Fruit fly (Drosophila melanogaster) whole organism, embryonic: ENCODE results near the gene CG4896.
A peak's percentile ranks its signal among the peaks of the same experiment; 100 is the strongest.

Experiments
- Abd-B ChIP-seq: fragments of 200-800 bp; sonication (Bioruptor generic); optimal IDR thresholded peaks from 2 replicates; lab custom pipeline; 2018; ENCODE audit warnings: missing biosample characterization, mild to moderate bottlenecking, missing genetic modification characterization, moderate library complexity
- Antp ChIP-seq: fragments of 200-800 bp; sonication (Bioruptor generic); optimal IDR thresholded peaks from 3 replicates; lab custom pipeline; 2016; ENCODE audit warnings: missing biosample characterization, missing genetic modification characterization
- CG10274 ChIP-seq: fragments of 200-800 bp; sonication (Bioruptor generic); optimal IDR thresholded peaks from 3 replicates; lab custom pipeline; 2017; ENCODE audit warnings: missing biosample characterization, mild to moderate bottlenecking, missing genetic modification characterization
- CG11085 ChIP-seq: fragments of 200-800 bp; sonication (Bioruptor generic); IDR thresholded peaks from 2 replicates; pipeline ENCODE4 v1.3.6; 2022; ENCODE audit warnings: missing biosample characterization, missing genetic modification characterization
- CG11093 ChIP-seq: fragments of 200-800 bp; sonication (Bioruptor generic); IDR thresholded peaks from 3 replicates; pipeline ENCODE4 v1.3.6; 2022; ENCODE audit warnings: missing biosample characterization, missing genetic modification characterization
- CG11723 ChIP-seq: fragments of 200-800 bp; sonication (Bioruptor generic); optimal IDR thresholded peaks from 2 replicates; lab custom pipeline; 2017; ENCODE audit warnings: missing biosample characterization, mild to moderate bottlenecking, missing genetic modification characterization
- CG12104 ChIP-seq: fragments of 200-800 bp; sonication (Bioruptor generic); optimal IDR thresholded peaks from 3 replicates; lab custom pipeline; 2016; ENCODE audit warnings: missing biosample characterization, missing genetic modification characterization
- CG14014 ChIP-seq: fragments of 200-800 bp; sonication (Bioruptor generic); IDR thresholded peaks from 2 replicates; pipeline ENCODE4 v1.3.6; 2022; ENCODE audit warnings: missing biosample characterization, missing genetic modification characterization
- CG14667 ChIP-seq: fragments of 200-800 bp; sonication (Bioruptor generic); IDR thresholded peaks from 2 replicates; pipeline ENCODE4 v1.3.6; 2022; ENCODE audit warnings: missing biosample characterization, missing genetic modification characterization
- CG1603 ChIP-seq: fragments of 200-800 bp; sonication (Bioruptor generic); optimal IDR thresholded peaks from 2 replicates; lab custom pipeline; 2019; ENCODE audit warnings: missing biosample characterization, mild to moderate bottlenecking, missing genetic modification characterization, moderate library complexity
- CG17328 ChIP-seq: fragments of 200-800 bp; sonication (Bioruptor generic); IDR thresholded peaks from 2 replicates; pipeline ENCODE4 v1.3.6; 2022; ENCODE audit warnings: missing biosample characterization, missing genetic modification characterization
- CG30403 ChIP-seq: fragments of 200-800 bp; sonication (Bioruptor generic); optimal IDR thresholded peaks from 3 replicates; lab custom pipeline; 2016; ENCODE audit warnings: missing biosample characterization, missing genetic modification characterization
- CG30431 ChIP-seq: fragments of 200-800 bp; sonication (Bioruptor generic); optimal IDR thresholded peaks from 2 replicates; lab custom pipeline; 2017; ENCODE audit warnings: missing biosample characterization, missing genetic modification characterization
- CG34422 ChIP-seq: fragments of 200-800 bp; sonication (Bioruptor generic); IDR thresholded peaks from 3 replicates; pipeline ENCODE4 v1.3.6; 2022; ENCODE audit warnings: missing biosample characterization, missing genetic modification characterization
- CG3847 ChIP-seq: fragments of 200-800 bp; sonication (Bioruptor generic); IDR thresholded peaks from 2 replicates; pipeline ENCODE4 v1.3.6; 2022; ENCODE audit warnings: missing biosample characterization, missing genetic modification characterization
- CG4404 ChIP-seq: fragments of 200-800 bp; sonication (Bioruptor generic); IDR thresholded peaks from 2 replicates; pipeline ENCODE4 v1.3.6; 2022; ENCODE audit warnings: missing biosample characterization, missing genetic modification characterization
- CG6254 ChIP-seq: fragments of 200-800 bp; sonication (Bioruptor generic); optimal IDR thresholded peaks from 3 replicates; lab custom pipeline; 2017; ENCODE audit warnings: mild to moderate bottlenecking, missing biosample characterization, missing genetic modification reagents, missing genetic modification characterization
- CG6813 ChIP-seq: fragments of 200-800 bp; sonication (Bioruptor generic); optimal IDR thresholded peaks from 2 replicates; lab custom pipeline; 2017; ENCODE audit warnings: missing biosample characterization, missing genetic modification characterization, mild to moderate bottlenecking, moderate library complexity, missing genetic modification reagents
- CG7556 ChIP-seq: fragments of 200-800 bp; sonication (Bioruptor generic); optimal IDR thresholded peaks from 2 replicates; lab custom pipeline; 2017; ENCODE audit warnings: missing biosample characterization, mild to moderate bottlenecking, missing genetic modification characterization
- CG9215 ChIP-seq: fragments of 200-800 bp; sonication (Bioruptor generic); IDR thresholded peaks from 2 replicates; pipeline ENCODE4 v1.3.6; 2022; ENCODE audit warnings: missing biosample characterization, missing genetic modification characterization
- CHES-1-like ChIP-seq: fragments of 200-800 bp; sonication (Bioruptor generic); optimal IDR thresholded peaks from 2 replicates; lab custom pipeline; 2016; ENCODE audit warnings: missing biosample characterization, missing genetic modification characterization
- Dll ChIP-seq: fragments of 200-800 bp; sonication (Bioruptor generic); IDR thresholded peaks from 4 replicates; pipeline ENCODE4 v1.3.6; 2022; ENCODE audit warnings: missing biosample characterization, missing genetic modification characterization; ENCODE audit not compliant: partially characterized antibody
- Fer2 ChIP-seq: fragments of 200-800 bp; sonication (Bioruptor generic); optimal IDR thresholded peaks from 2 replicates; lab custom pipeline; 2018; ENCODE audit warnings: missing biosample characterization, mild to moderate bottlenecking, missing genetic modification characterization, moderate library complexity
- Fer3 ChIP-seq: fragments of 200-800 bp; sonication (Bioruptor generic); optimal IDR thresholded peaks from 2 replicates; lab custom pipeline; 2018; ENCODE audit warnings: missing biosample characterization, mild to moderate bottlenecking, missing genetic modification characterization, moderate library complexity
- Hmx ChIP-seq: fragments of 200-800 bp; sonication (Bioruptor generic); optimal IDR thresholded peaks from 2 replicates; lab custom pipeline; 2016; ENCODE audit warnings: missing biosample characterization, missing genetic modification characterization
- MESR4 ChIP-seq: fragments of 200-800 bp; sonication (Bioruptor generic); optimal IDR thresholded peaks from 2 replicates; lab custom pipeline; 2018; ENCODE audit warnings: missing biosample characterization, mild to moderate bottlenecking, missing genetic modification characterization, moderate library complexity
- Max ChIP-seq: fragments of 200-800 bp; sonication (Bioruptor generic); optimal IDR thresholded peaks from 2 replicates; lab custom pipeline; 2016; ENCODE audit warnings: missing biosample characterization, mild to moderate bottlenecking, missing genetic modification characterization
- Mes4 ChIP-seq: fragments of 200-800 bp; sonication (Bioruptor generic); optimal IDR thresholded peaks from 2 replicates; lab custom pipeline; 2016; ENCODE audit warnings: missing biosample characterization, missing genetic modification characterization
- Opbp ChIP-seq: fragments of 200-800 bp; sonication (Bioruptor generic); IDR thresholded peaks from 3 replicates; pipeline ENCODE4 v1.3.6; 2022; ENCODE audit warnings: missing biosample characterization, missing genetic modification characterization; ENCODE audit not compliant: partially characterized antibody
- PHDP ChIP-seq: fragments of 200-800 bp; sonication (Bioruptor generic); optimal IDR thresholded peaks from 3 replicates; lab custom pipeline; 2018; ENCODE audit warnings: missing biosample characterization, mild to moderate bottlenecking, missing genetic modification characterization, moderate library complexity
- Scr ChIP-seq: fragments of 200-800 bp; sonication (Bioruptor generic); IDR thresholded peaks from 2 replicates; pipeline ENCODE4 v1.3.6; 2022; ENCODE audit warnings: missing biosample characterization, missing genetic modification characterization; ENCODE audit not compliant: partially characterized antibody
- Six4 ChIP-seq: fragments of 200-800 bp; sonication (Bioruptor generic); optimal IDR thresholded peaks from 2 replicates; lab custom pipeline; 2016; ENCODE audit warnings: missing biosample characterization, missing genetic modification characterization
- Usf ChIP-seq: fragments of 200-800 bp; sonication (Bioruptor generic); optimal IDR thresholded peaks from 2 replicates; lab custom pipeline; 2017; ENCODE audit warnings: missing genotype, missing biosample characterization, missing genetic modification characterization
- Xbp1 ChIP-seq: fragments of 200-800 bp; sonication (Bioruptor generic); optimal IDR thresholded peaks from 3 replicates; lab custom pipeline; 2016; ENCODE audit warnings: missing biosample characterization, mild to moderate bottlenecking, missing genetic modification characterization
- bab2 ChIP-seq: fragments of 200-800 bp; sonication (Bioruptor generic); optimal IDR thresholded peaks from 2 replicates; lab custom pipeline; 2016; ENCODE audit warnings: missing biosample characterization, missing genetic modification characterization
- ci ChIP-seq: fragments of 200-800 bp; sonication (Bioruptor generic); IDR thresholded peaks from 3 replicates; pipeline ENCODE4 v1.3.6; 2022; ENCODE audit warnings: missing biosample characterization, missing genetic modification characterization
- esg ChIP-seq: fragments of 200-800 bp; sonication (Bioruptor generic); conservative IDR thresholded peaks from 2 replicates; pipeline ENCODE4 v1.3.6; 2022; ENCODE audit warnings: missing biosample characterization, missing genetic modification characterization
- ewg ChIP-seq: fragments of 200-800 bp; sonication (Bioruptor generic); optimal IDR thresholded peaks from 3 replicates; lab custom pipeline; 2017; ENCODE audit warnings: mild to moderate bottlenecking, missing biosample characterization, missing genetic modification reagents, missing genetic modification characterization
- fd102C ChIP-seq: fragments of 200-800 bp; sonication (Bioruptor generic); optimal IDR thresholded peaks from 2 replicates; lab custom pipeline; 2018; ENCODE audit warnings: missing biosample characterization, mild to moderate bottlenecking, missing genetic modification characterization, moderate library complexity
- fd3F ChIP-seq: fragments of 200-800 bp; sonication (Bioruptor generic); optimal IDR thresholded peaks from 2 replicates; lab custom pipeline; 2018; ENCODE audit warnings: missing biosample characterization, mild to moderate bottlenecking, missing genetic modification characterization, moderate library complexity
- grn ChIP-seq: fragments of 200-800 bp; sonication (Bioruptor generic); optimal IDR thresholded peaks from 3 replicates; lab custom pipeline; 2017; ENCODE audit warnings: missing biosample characterization, missing genetic modification characterization
- gro ChIP-seq: fragments of 200-800 bp; sonication (Bioruptor generic); optimal IDR thresholded peaks from 2 replicates; lab custom pipeline; 2016; ENCODE audit warnings: missing biosample characterization, missing genetic modification characterization
- h ChIP-seq: fragments of >200 bp; optimal IDR thresholded peaks from 2 replicates; lab custom pipeline; 2017
- lilli ChIP-seq: fragments of 200-800 bp; sonication (Bioruptor generic); optimal IDR thresholded peaks from 3 replicates; lab custom pipeline; 2016; ENCODE audit warnings: missing biosample characterization, missing genetic modification characterization
- maf-S ChIP-seq: fragments of 200-800 bp; sonication (Bioruptor generic); optimal IDR thresholded peaks from 2 replicates; lab custom pipeline; 2016; ENCODE audit warnings: missing biosample characterization, missing genetic modification characterization
- nau ChIP-seq: fragments of 200-800 bp; sonication (Bioruptor generic); optimal IDR thresholded peaks from 3 replicates; lab custom pipeline; 2017; ENCODE audit warnings: missing biosample characterization, mild to moderate bottlenecking, missing genetic modification characterization, missing genetic modification reagents
- odd ChIP-seq: fragments of 200-800 bp; sonication (Bioruptor generic); optimal IDR thresholded peaks from 2 replicates; lab custom pipeline; 2017; ENCODE audit warnings: missing biosample characterization, mild to moderate bottlenecking, missing genetic modification characterization
- stc ChIP-seq: fragments of 200-800 bp; sonication (Bioruptor generic); IDR thresholded peaks from 2 replicates; pipeline ENCODE4 v1.3.6; 2022; ENCODE audit warnings: missing biosample characterization, missing genetic modification characterization

The CG4896 gene

dm6 chr2L:1128932-1129887 lies 48.3 kb upstream of the CG4896 start, which contains the start of the genes Pino and TBC1D23 (continued):
- TF ChIP-seq CG3847 (GFP tag; lab: Robert Waterston, UW), result peak; percentile 65
- TF ChIP-seq odd (GFP tag; lab: Kevin White, UChicago), result peak; percentile 24
- TF ChIP-seq gro, result no peak
- peak; percentile 62 for TF ChIP-seq bab2
- peak; percentile 32 for TF ChIP-seq ewg (GFP tag; lab: Kevin White, UChicago)
- peak; percentile 80 for TF ChIP-seq Xbp1 (GFP tag; lab: Kevin White, UChicago)
- TF ChIP-seq stc (GFP tag; lab: Robert Waterston, UW), result peak; percentile 21; the same call in 1 of the 2 replicates
- TF ChIP-seq ci (GFP tag; lab: Robert Waterston, UW), result no peak
- TF ChIP-seq CG17328 (GFP tag; lab: Robert Waterston, UW), result peak; percentile 70
- peak; percentile 74 for TF ChIP-seq Abd-B (GFP tag; lab: Kevin White, UChicago)
- TF ChIP-seq CG11093 (GFP tag; lab: Robert Waterston, UW), result no peak
- peak; percentile 46 for TF ChIP-seq CG11723
- TF ChIP-seq CG10274 (GFP tag; lab: Kevin White, UChicago), result no peak
- TF ChIP-seq CG30431 (GFP tag; lab: Kevin White, UChicago), result peak; percentile 48
- peak; percentile 80 for TF ChIP-seq Scr (GFP tag; lab: Robert Waterston, UW)
- TF ChIP-seq CG9215 (GFP tag; lab: Robert Waterston, UW), result peak; percentile 75
- no peak for TF ChIP-seq CG6254 (GFP tag; lab: Kevin White, UChicago)
- peak; percentile 36 for TF ChIP-seq Antp (GFP tag; lab: Kevin White, UChicago)
- TF ChIP-seq maf-S (GFP tag; lab: Kevin White, UChicago), result no peak
- peak; percentile 58 for TF ChIP-seq CG14667 (GFP tag; lab: Robert Waterston, UW)
- peak; percentile 49 for TF ChIP-seq Fer2 (tag; lab: Kevin White, UChicago)
- peak; percentile 78 for TF ChIP-seq lilli (GFP tag; lab: Kevin White, UChicago)
- TF ChIP-seq MESR4 (GFP tag; lab: Kevin White, UChicago), result peak; percentile 93
- TF ChIP-seq Mes4 (GFP tag; lab: Kevin White, UChicago), result no peak
- TF ChIP-seq Fer3, result peak; percentile 59
- peak; percentile 29 for TF ChIP-seq Max (GFP tag; lab: Kevin White, UChicago)
- TF ChIP-seq CG4404 (GFP tag; lab: Robert Waterston, UW), result peak; percentile 63
- TF ChIP-seq CG34422 (GFP tag; lab: Robert Waterston, UW), result peak; percentile 37; the same call in 2 of the 3 replicates
- peak; percentile 71 for TF ChIP-seq CG7556
- no peak for TF ChIP-seq CG6813
- peak; percentile 48; the same call in 1 of the 2 replicates for TF ChIP-seq esg (GFP tag; lab: Robert Waterston, UW)
- TF ChIP-seq fd3F (GFP tag; lab: Kevin White, UChicago), result peak; percentile 47
- peak; percentile 71 for TF ChIP-seq PHDP (tag; lab: Kevin White, UChicago)
- TF ChIP-seq nau (GFP tag; lab: Kevin White, UChicago), result no peak
- TF ChIP-seq Dll (GFP tag; lab: Robert Waterston, UW), result peak; percentile 84
- no peak for TF ChIP-seq Hmx (GFP tag; lab: Kevin White, UChicago)
- TF ChIP-seq CG1603, result peak; percentile 6
- peak; percentile 50 for TF ChIP-seq CG12104 (GFP tag; lab: Kevin White, UChicago)
- peak; percentile 42; the same call in 1 of the 2 replicates for TF ChIP-seq CG11085 (GFP tag; lab: Robert Waterston, UW)
- no peak for TF ChIP-seq h (lab: Kevin White, UChicago)
- peak; percentile 57; the same call in 1 of the 2 replicates for TF ChIP-seq CG14014
- no peak for TF ChIP-seq grn (GFP tag; lab: Kevin White, UChicago)
- TF ChIP-seq CG30403 (GFP tag; lab: Kevin White, UChicago), result peak; percentile 86
- TF ChIP-seq Usf, result peak; percentile 35
- peak; percentile 52; the same call in 2 of the 3 replicates for TF ChIP-seq Opbp
- TF ChIP-seq CHES-1-like (GFP tag; lab: Kevin White, UChicago), result no peak
- no peak for TF ChIP-seq fd102C (GFP tag; lab: Kevin White, UChicago)
- peak; percentile 39 for TF ChIP-seq Six4 (GFP tag; lab: Kevin White, UChicago)
